Fruit fly (Drosophila melanogaster): ENCODE measurements around the gene pes.

Gene pes

dm6 chr2L:7973470-7974207 is 20.3 kb downstream of the pes start (continued):
- TF ChIP-seq CG34406 (GFP tag; optimal IDR thresholded peaks at IDR 0.05) (peak; percentile 72), fd85E (GFP tag; optimal IDR thresholded peaks at IDR 0.05) (no peak), salr (GFP tag; optimal IDR thresholded peaks at IDR 0.05) (peak; percentile 3 to 68), CG6808 (GFP tag; optimal IDR thresholded peaks at IDR 0.05) (peak; percentile 57), Hr39 (GFP tag; optimal IDR thresholded peaks at IDR 0.05) (peak; percentile 76), CG11902 (GFP tag; optimal IDR thresholded peaks at IDR 0.05) (peak; percentile 48), CG6792 (GFP tag; optimal IDR thresholded peaks at IDR 0.05) (peak; percentile 67), dsx (GFP tag; optimal IDR thresholded peaks at IDR 0.05; ENCODE audit: poor library complexity, severe bottlenecking) (peak; percentile 100), Sox15 (GFP tag; optimal IDR thresholded peaks at IDR 0.05) (peak; percentile 55), Hr38 (GFP tag; optimal IDR thresholded peaks at IDR 0.05) (no peak), ss (GFP tag; optimal IDR thresholded peaks at IDR 0.05) (peak; percentile 27 to 63), CG1621 (tag; optimal IDR thresholded peaks at IDR 0.05) (peak; percentile 7), CG3032 (tag; optimal IDR thresholded peaks at IDR 0.05) (peak; percentile 40), CG9139 (GFP tag; optimal IDR thresholded peaks at IDR 0.05) (peak; percentile 5), CG4318 (GFP tag; optimal IDR thresholded peaks at IDR 0.05) (no peak), Eip78C (GFP tag) (peak; percentile 92), CG11762 (GFP tag; optimal IDR thresholded peaks at IDR 0.05; ENCODE audit: insufficient read depth) (peak; percentile 15), Eip93F (GFP tag; optimal IDR thresholded peaks at IDR 0.05) (peak; percentile 37), Sox102F (GFP tag; optimal IDR thresholded peaks at IDR 0.05) (peak; percentile 76), CG15336 (GFP tag; IDR thresholded peaks at IDR 0.05) (no peak)

dm6 chr2L:7971423-7971822 is 22.6 kb downstream of the pes start:
- no peak for TF ChIP-seq Hr38 (GFP tag; optimal IDR thresholded peaks at IDR 0.05)
- TF ChIP-seq Hr39 (GFP tag; optimal IDR thresholded peaks at IDR 0.05), result peak; percentile 12
- TF ChIP-seq achi (GFP tag; optimal IDR thresholded peaks at IDR 0.05), result peak; percentile 75
- peak; percentile 42 for TF ChIP-seq CG11762 (GFP tag; optimal IDR thresholded peaks at IDR 0.05; ENCODE audit: insufficient read depth)
- peak; percentile 25 for TF ChIP-seq CG4318 (GFP tag; optimal IDR thresholded peaks at IDR 0.05)
- TF ChIP-seq CG7368 (GFP tag; optimal IDR thresholded peaks at IDR 0.05), result no peak
- peak; percentile 27 for TF ChIP-seq Lpt (GFP tag; optimal IDR thresholded peaks at IDR 0.05)
- no peak for TF ChIP-seq Smox (GFP tag; optimal IDR thresholded peaks at IDR 0.05)
- TF ChIP-seq ss (GFP tag; optimal IDR thresholded peaks at IDR 0.05), result no peak
- no peak for TF ChIP-seq CG9139 (GFP tag; optimal IDR thresholded peaks at IDR 0.05)
- no peak for TF ChIP-seq fkh (GFP tag; optimal IDR thresholded peaks at IDR 0.05)
- no peak for TF ChIP-seq CG8319 (GFP tag; optimal IDR thresholded peaks at IDR 0.05)
- TF ChIP-seq Eip78C (GFP tag), result peak; percentile 84
- peak; percentile 59 for TF ChIP-seq Hr4 (GFP tag; optimal IDR thresholded peaks at IDR 0.05)
- TF ChIP-seq Eip93F (GFP tag; optimal IDR thresholded peaks at IDR 0.05), result no peak
- TF ChIP-seq OdsH (GFP tag; optimal IDR thresholded peaks at IDR 0.05), result peak; percentile 59
- TF ChIP-seq vri (GFP tag; optimal IDR thresholded peaks at IDR 0.05), result no peak
- TF ChIP-seq CG32006 (GFP tag; optimal IDR thresholded peaks at IDR 0.05), result peak; percentile 65
- TF ChIP-seq CG3032 (tag; optimal IDR thresholded peaks at IDR 0.05), result peak; percentile 7
- TF ChIP-seq CG16779 (tag; optimal IDR thresholded peaks at IDR 0.05), result peak; percentile 57
- peak in 1 of 2 experiments; percentile 58 for TF ChIP-seq salr (GFP tag; optimal IDR thresholded peaks at IDR 0.05)
- peak; percentile 2 for TF ChIP-seq topi (GFP tag; optimal IDR thresholded peaks at IDR 0.05)
- TF ChIP-seq Sox15 (GFP tag; optimal IDR thresholded peaks at IDR 0.05), result no peak
- TF ChIP-seq lz (GFP tag; optimal IDR thresholded peaks at IDR 0.05), result peak; percentile 3
- TF ChIP-seq eg (GFP tag; IDR thresholded peaks at IDR 0.05), result peak; percentile 71; the same call in 2 of the 3 replicates
- TF ChIP-seq CG6808 (GFP tag; optimal IDR thresholded peaks at IDR 0.05), result no peak
- TF ChIP-seq CG8632 (GFP tag; optimal IDR thresholded peaks at IDR 0.05), result peak; percentile 35
- no peak for TF ChIP-seq Sox102F (GFP tag; optimal IDR thresholded peaks at IDR 0.05)
- peak; percentile 49 for TF ChIP-seq CG6276 (GFP tag; optimal IDR thresholded peaks at IDR 0.05)
- peak; percentile 52 for TF ChIP-seq pdm3 (GFP tag; optimal IDR thresholded peaks at IDR 0.05)
- TF ChIP-seq CG1621 (tag; optimal IDR thresholded peaks at IDR 0.05), result no peak
- 0 out of 2 replicates have a peak, but pooled peaks have one; percentile 13 for TF ChIP-seq CG11294 (GFP tag; IDR thresholded peaks at IDR 0.05)
- peak; percentile 60 for TF ChIP-seq svp (GFP tag)
- TF ChIP-seq Ets21C (GFP tag; optimal IDR thresholded peaks at IDR 0.05), result no peak
- TF ChIP-seq CG6163 (GFP tag; IDR thresholded peaks at IDR 0.05), result peak; percentile 80
- TF ChIP-seq fd85E (GFP tag; optimal IDR thresholded peaks at IDR 0.05), result no peak
- TF ChIP-seq acj6 (GFP tag; optimal IDR thresholded peaks at IDR 0.05), result peak; percentile 39
- TF ChIP-seq Blimp-1 (GFP tag; optimal IDR thresholded peaks at IDR 0.05), result no peak
- TF ChIP-seq esn (GFP tag; optimal IDR thresholded peaks at IDR 0.05), result peak; percentile 39
- TF ChIP-seq Met (GFP tag; optimal IDR thresholded peaks at IDR 0.05), result peak; percentile 41
- TF ChIP-seq Gug (GFP tag; IDR thresholded peaks at IDR 0.05), result peak; percentile 70; the same call in 1 of the 2 replicates
- TF ChIP-seq dsx (GFP tag; optimal IDR thresholded peaks at IDR 0.05; ENCODE audit: poor library complexity, severe bottlenecking), result no peak

Data from whole organism, prepupa.